Worm (Caenorhabditis elegans): ENCODE data around the gene rml-3.

DNA sequence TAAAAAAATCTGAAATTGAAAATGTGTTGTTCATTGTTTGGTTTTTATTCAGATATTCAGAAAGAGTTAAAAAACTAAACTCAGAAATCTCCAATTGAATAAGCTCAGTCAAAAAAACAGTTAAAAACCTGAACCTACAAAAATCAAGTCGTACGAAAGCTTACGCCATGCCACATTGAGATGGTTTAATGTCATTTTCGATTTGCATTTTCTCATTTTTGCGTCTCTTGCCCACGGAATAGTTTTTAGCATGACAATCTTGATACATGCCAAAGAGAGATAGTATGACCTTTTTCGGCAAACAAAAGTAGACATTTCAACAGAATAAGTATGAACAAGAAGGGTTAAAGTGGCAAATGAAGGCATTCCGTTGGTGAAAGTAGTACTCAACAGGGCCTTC is 42.1 kb upstream of the rml-3 start:
- TF ChIP-seq pqm-1 (tag; optimal IDR thresholded peaks at IDR 0.05) = no peak
- TF ChIP-seq zag-1 (tag; optimal IDR thresholded peaks at IDR 0.05) = no peak
- no peak for TF ChIP-seq fkh-2 (tag; optimal IDR thresholded peaks at IDR 0.05)
- TF ChIP-seq snpc-4 (tag; optimal IDR thresholded peaks at IDR 0.05) = no peak
- no peak for TF ChIP-seq skn-1 (tag; optimal IDR thresholded peaks at IDR 0.05)
- TF ChIP-seq aly-2 (tag; optimal IDR thresholded peaks at IDR 0.05) = no peak
- TF ChIP-seq pha-4 (tag; optimal IDR thresholded peaks at IDR 0.05) = no peak
- peak in 2 of 3 experiments; percentile 7 to 15 for TF ChIP-seq elt-3 (tag; optimal IDR thresholded peaks at IDR 0.05)
- no peak for TF ChIP-seq nhr-237 (tag; optimal IDR thresholded peaks at IDR 0.05)

Data from whole organism, L3 larva.